Fruit fly (Drosophila melanogaster) whole organism, embryonic: ENCODE measurements around the gene Bruce.

Source experiments
- tap ChIP-seq: fragments of 200-800 bp; optimal IDR thresholded peaks from 3 replicates; lab custom pipeline; 2019; ENCODE audit warnings: missing biosample characterization, mild to moderate bottlenecking, missing genetic modification characterization, moderate library complexity
- toy ChIP-seq: fragments of 200-800 bp; sonication (Bioruptor generic); IDR thresholded peaks from 2 replicates; pipeline ENCODE4 v1.3.6; 2022; ENCODE audit warnings: missing biosample characterization, missing genetic modification characterization

- TF ChIP-seq toy, result no peak
- no peak for TF ChIP-seq tap (tag; lab: Kevin White, UChicago)
Measured at dm6 chr3R:10332823-10333263, 1.7 kb upstream of the Bruce start, which contains the start of gene sle.
